Fruit fly (Drosophila melanogaster): ENCODE results near the gene CG5194.

Gene CG5194

DNA sequence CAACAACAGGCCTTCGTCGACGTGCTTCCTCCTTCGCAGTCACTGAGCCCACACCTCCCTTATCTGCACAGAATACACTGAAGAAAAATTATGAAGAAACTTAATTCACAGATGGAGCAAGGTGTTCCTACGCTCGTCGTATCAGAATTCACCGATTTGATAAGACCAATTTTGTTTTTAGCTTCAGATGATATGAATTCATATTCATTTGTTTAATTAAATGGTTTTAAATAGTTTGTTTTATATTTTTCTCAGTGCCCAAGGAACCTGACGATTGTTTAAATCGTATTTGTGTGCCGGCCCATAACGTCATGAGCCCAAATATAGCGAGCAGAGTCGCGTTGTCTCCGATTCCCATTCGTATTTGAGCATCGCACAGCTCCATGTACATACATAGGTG lies 14.0 kb upstream of the CG5194 start (continued):
- TF ChIP-seq Sox102F (GFP tag; optimal IDR thresholded peaks at IDR 0.05), result peak; percentile 34
- peak; percentile 41 for TF ChIP-seq esn (GFP tag; optimal IDR thresholded peaks at IDR 0.05)
- no peak for TF ChIP-seq vri (GFP tag; optimal IDR thresholded peaks at IDR 0.05)
- TF ChIP-seq ss (GFP tag; optimal IDR thresholded peaks at IDR 0.05), result no peak
- peak; percentile 66 for TF ChIP-seq svp (GFP tag)
- TF ChIP-seq fd59A (GFP tag; optimal IDR thresholded peaks at IDR 0.05), result no peak
- TF ChIP-seq Ets96B (tag; optimal IDR thresholded peaks at IDR 0.05), result no peak
- TF ChIP-seq topi (GFP tag; optimal IDR thresholded peaks at IDR 0.05), result no peak

- no peak for TF ChIP-seq CG32006 (GFP tag; optimal IDR thresholded peaks at IDR 0.05)
- TF ChIP-seq fkh (GFP tag; optimal IDR thresholded peaks at IDR 0.05), result peak; percentile 41
- TF ChIP-seq CG10631 (GFP tag; optimal IDR thresholded peaks at IDR 0.05), result peak; percentile 8
Observed at dm6 chr3L:9020436-9021370, 11.1 kb upstream of the CG5194 start.

DNA sequence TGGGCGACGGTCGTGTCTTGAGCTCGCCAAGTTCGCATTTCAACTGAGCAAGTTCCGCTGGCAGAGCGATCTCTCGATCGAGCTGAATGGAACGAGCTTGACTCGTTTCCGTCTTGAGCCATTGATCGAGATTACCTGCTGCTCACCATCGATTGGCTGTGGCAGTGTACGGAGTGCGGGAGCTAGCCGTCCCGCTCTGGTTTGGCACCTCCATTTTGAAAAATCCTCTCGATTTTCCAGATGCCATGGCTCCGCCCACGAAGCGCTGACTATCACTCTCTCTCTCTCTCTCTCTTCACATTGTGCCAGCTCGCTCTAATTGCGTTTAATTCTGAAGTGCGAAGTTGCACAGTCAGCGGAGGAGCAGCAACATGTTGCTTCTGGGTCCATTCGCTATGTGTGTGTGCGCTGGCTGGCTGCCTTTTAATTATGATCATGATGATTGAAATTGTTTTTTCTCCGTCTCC lies 9.6 kb upstream of the CG5194 start, which contains the start of gene Doc2:
Gene Doc2 (minus strand): TSS at position 51 of the 467 bp plus-strand sequence.
- TF ChIP-seq fkh (GFP tag; optimal IDR thresholded peaks at IDR 0.05), result peak; percentile 24
- TF ChIP-seq CG11762 (GFP tag; optimal IDR thresholded peaks at IDR 0.05; ENCODE audit: insufficient read depth), result no peak
- no peak for TF ChIP-seq svp (GFP tag)

DNA sequence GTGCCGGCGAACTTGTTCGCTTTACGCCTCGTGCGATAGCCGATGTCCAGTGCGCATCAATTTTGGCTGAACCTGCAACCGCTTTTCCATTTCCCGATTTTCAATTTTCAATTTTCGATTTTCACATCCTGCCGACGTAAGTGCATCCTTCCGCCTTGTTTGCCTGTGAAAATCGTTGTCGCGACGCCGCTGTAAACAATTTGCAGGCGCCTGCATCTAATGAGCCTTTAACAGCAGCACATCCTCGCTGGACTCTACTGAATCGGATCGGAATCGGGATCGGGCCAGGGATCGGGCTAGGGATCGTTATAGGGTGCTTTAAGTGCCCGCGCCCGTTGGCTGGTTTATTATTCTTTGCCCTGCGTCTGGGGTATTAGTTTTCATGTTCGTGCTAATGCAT lies 7.8 kb upstream of the CG5194 start:
- TF ChIP-seq CG7368 (GFP tag; optimal IDR thresholded peaks at IDR 0.05), result no peak

DNA sequence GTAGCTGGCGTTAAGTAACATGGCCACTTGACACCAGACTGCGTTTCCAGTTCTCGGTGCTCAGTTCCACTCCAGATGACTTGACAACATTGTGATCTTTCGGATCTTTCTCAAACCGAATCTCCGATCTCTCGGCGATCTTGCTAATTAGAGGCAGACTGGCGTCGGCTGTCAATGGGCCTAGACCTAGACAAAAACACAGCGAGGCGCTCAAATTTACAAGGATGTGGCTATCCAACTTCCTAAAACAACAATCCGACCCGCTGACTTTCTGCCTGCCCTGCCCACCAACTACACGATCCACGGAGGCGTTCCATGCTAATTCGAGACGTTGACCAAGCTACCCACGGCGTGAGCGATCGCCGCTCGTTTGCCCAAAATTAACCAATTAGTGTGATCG lies 4.1 kb upstream of the CG5194 start:
- TF ChIP-seq CG8632 (GFP tag; optimal IDR thresholded peaks at IDR 0.05), result no peak
- TF ChIP-seq Ets96B (tag; optimal IDR thresholded peaks at IDR 0.05), result no peak
- no peak for TF ChIP-seq ss (GFP tag; optimal IDR thresholded peaks at IDR 0.05)
- TF ChIP-seq CG6808 (GFP tag; optimal IDR thresholded peaks at IDR 0.05), result no peak
- TF ChIP-seq fd85E (GFP tag; optimal IDR thresholded peaks at IDR 0.05), result no peak
- TF ChIP-seq net (GFP tag; optimal IDR thresholded peaks at IDR 0.05), result no peak
- no peak for TF ChIP-seq CG11902 (GFP tag; optimal IDR thresholded peaks at IDR 0.05)
- TF ChIP-seq Sox14 (GFP tag; optimal IDR thresholded peaks at IDR 0.05), result no peak
- TF ChIP-seq CG6163 (GFP tag; IDR thresholded peaks at IDR 0.05), result no peak
- TF ChIP-seq svp (GFP tag), result no peak
- no peak for TF ChIP-seq achi (GFP tag; optimal IDR thresholded peaks at IDR 0.05)
- no peak for TF ChIP-seq vri (GFP tag; optimal IDR thresholded peaks at IDR 0.05)
- TF ChIP-seq acj6 (GFP tag; optimal IDR thresholded peaks at IDR 0.05), result no peak
- no peak for TF ChIP-seq CG9139 (GFP tag; optimal IDR thresholded peaks at IDR 0.05)
- no peak for TF ChIP-seq CG11294 (GFP tag; IDR thresholded peaks at IDR 0.05)

- TF ChIP-seq CG10631 (GFP tag; optimal IDR thresholded peaks at IDR 0.05) (no peak), CG11902 (GFP tag; optimal IDR thresholded peaks at IDR 0.05) (no peak), Eip78C (GFP tag) (no peak), ss (GFP tag; optimal IDR thresholded peaks at IDR 0.05) (no peak), acj6 (GFP tag; optimal IDR thresholded peaks at IDR 0.05) (no peak), Eip75B (GFP tag; optimal IDR thresholded peaks at IDR 0.05) (peak; percentile 16), CG3032 (tag; optimal IDR thresholded peaks at IDR 0.05) (no peak), CG34406 (GFP tag; optimal IDR thresholded peaks at IDR 0.05) (no peak), CG6792 (GFP tag; optimal IDR thresholded peaks at IDR 0.05) (no peak), CG10669 (GFP tag; optimal IDR thresholded peaks at IDR 0.05) (peak; percentile 18), CG4318 (GFP tag; optimal IDR thresholded peaks at IDR 0.05) (no peak), CG11294 (GFP tag; IDR thresholded peaks at IDR 0.05) (no peak), CG6854 (GFP tag; optimal IDR thresholded peaks at IDR 0.05) (no peak), svp (GFP tag) (peak; percentile 48), Gug (GFP tag; IDR thresholded peaks at IDR 0.05) (no peak), Met (GFP tag; optimal IDR thresholded peaks at IDR 0.05) (no peak), spab (GFP tag; optimal IDR thresholded peaks at IDR 0.05) (peak; percentile 22), CG8319 (GFP tag; optimal IDR thresholded peaks at IDR 0.05) (no peak), Ets96B (tag; optimal IDR thresholded peaks at IDR 0.05) (peak; percentile 6), Eip93F (GFP tag; optimal IDR thresholded peaks at IDR 0.05) (no peak), Sox102F (GFP tag; optimal IDR thresholded peaks at IDR 0.05) (no peak)
Observed at dm6 chr3L:9011485-9012389, 2.1 kb upstream of the CG5194 start.

Data from whole organism, prepupa.